Worm (Caenorhabditis elegans): ENCODE measurements around the gene daam-1.

daam-1 gene

ce11 chrV:21848-22247 is 61.8 kb downstream of the daam-1 start:
- TF ChIP-seq him-1 (tag; optimal IDR thresholded peaks at IDR 0.05) (no peak), dao-5 (tag; optimal IDR thresholded peaks at IDR 0.05) (no peak), W03F9.2 (tag; optimal IDR thresholded peaks at IDR 0.05) (no peak)

- no peak for TF ChIP-seq dao-5 (tag; optimal IDR thresholded peaks at IDR 0.05)
- TF ChIP-seq W03F9.2 (tag; optimal IDR thresholded peaks at IDR 0.05) = no peak
- TF ChIP-seq him-1 (tag; optimal IDR thresholded peaks at IDR 0.05) = no peak
These were observed 63.1 kb downstream of the daam-1 start, which contains the start of gene egl-8 for ce11 chrV:20518-20917. Gene egl-8 (plus strand): TSS chrV:20818.

ce11 chrV:16067-16845 is 67.4 kb downstream of the daam-1 start:
- TF ChIP-seq him-1 (tag; optimal IDR thresholded peaks at IDR 0.05) = no peak
- no peak for TF ChIP-seq dao-5 (tag; optimal IDR thresholded peaks at IDR 0.05)
- TF ChIP-seq W03F9.2 (tag; optimal IDR thresholded peaks at IDR 0.05) = no peak
